Worm (Caenorhabditis elegans) whole organism, L4/young adult: ENCODE results near the gene marb-1.

Experiments
- dao-5 ChIP-seq: sonication (generic microtip); optimal IDR thresholded peaks from 2 replicates; lab custom pipeline; 2016; ENCODE audit warnings: missing genotype, missing genetic modification characterization, moderate library complexity, missing compliant biosample characterization
- him-1 ChIP-seq: sonication (generic microtip); optimal IDR thresholded peaks from 2 replicates; lab custom pipeline; 2016; ENCODE audit warnings: missing genotype, missing genetic modification reagents, missing genetic modification characterization, missing compliant biosample characterization

DNA sequence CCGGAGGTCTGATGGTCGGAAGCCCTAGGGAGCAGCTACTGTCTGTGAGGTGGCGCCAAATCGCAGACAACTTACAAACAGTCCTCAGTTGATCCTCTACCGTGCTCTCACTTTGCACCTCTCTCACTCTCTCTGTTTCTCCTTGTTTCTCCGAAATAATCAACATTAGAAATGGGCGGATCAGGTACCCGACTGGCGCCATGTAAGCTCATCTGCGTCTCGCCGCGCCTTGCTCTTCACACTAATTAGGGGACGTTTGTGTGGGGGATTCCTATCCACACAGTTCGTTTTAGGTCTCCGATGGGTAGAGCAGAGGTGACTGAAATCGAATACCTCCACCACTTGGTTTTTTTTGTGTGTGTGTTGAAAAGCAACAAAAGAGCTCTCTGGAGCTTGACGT is 6.8 kb downstream of the marb-1 start:
- no peak for TF ChIP-seq dao-5 (tag; lab: Kevin White, UChicago)
- no peak for TF ChIP-seq him-1
